Worm (Caenorhabditis elegans): ENCODE data around the gene T10C6.6.

DNA sequence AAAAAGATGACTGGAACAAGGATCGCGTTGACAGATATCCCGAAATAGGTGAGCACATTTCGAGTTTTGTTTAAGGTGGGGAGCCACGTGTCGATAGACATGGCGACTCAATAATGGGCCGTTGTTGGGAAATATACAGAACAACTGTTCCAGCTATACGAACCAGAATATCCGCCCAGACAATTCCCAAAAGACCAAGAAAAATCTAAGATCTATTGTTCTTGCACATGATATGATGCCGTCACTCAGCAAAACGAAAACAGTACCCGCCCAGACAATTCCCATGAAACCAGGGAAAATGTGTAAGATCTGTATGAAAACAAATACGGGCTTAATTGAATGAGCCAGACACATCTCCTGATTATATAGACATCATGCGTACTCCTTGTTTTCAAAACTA lies 16.6 kb upstream of the T10C6.6 start, which contains the start of gene str-231:
- TF ChIP-seq tab-1 (GFP tag; IDR thresholded peaks at IDR 0.05) (no peak), ref-1 (GFP tag; conservative IDR thresholded peaks at IDR 0.05) (no peak), cog-1 (tag; optimal IDR thresholded peaks at IDR 0.05) (no peak), ztf-29 (GFP tag; IDR thresholded peaks at IDR 0.05) (no peak), ztf-23 (GFP tag; IDR thresholded peaks at IDR 0.05) (no peak), T22C8.4 (GFP tag; IDR thresholded peaks at IDR 0.05) (no peak), klf-2 (GFP tag; conservative IDR thresholded peaks at IDR 0.05) (no peak), flt-1 (GFP tag; IDR thresholded peaks at IDR 0.05) (no peak), med-1 (GFP tag; optimal IDR thresholded peaks at IDR 0.05; ENCODE audit: insufficient read depth) (no peak)

Measured in whole organism, midembryonic.